Worm (Caenorhabditis elegans): ENCODE measurements around the gene C48D5.3.

The C48D5.3 gene

ce11 chrIII:3621211-3621897 is 39.8 kb upstream of the C48D5.3 start:
- TF ChIP-seq lag-1 (GFP tag; IDR thresholded peaks at IDR 0.05) = no peak
- peak; percentile 93 for TF ChIP-seq nhr-80 (tag; optimal IDR thresholded peaks at IDR 0.05)
- TF ChIP-seq let-607 (tag; optimal IDR thresholded peaks at IDR 0.05) = peak; percentile 12 to 60
- no peak for TF ChIP-seq ztf-22 (GFP tag; optimal IDR thresholded peaks at IDR 0.05)
- TF ChIP-seq die-1 (tag; optimal IDR thresholded peaks at IDR 0.05) = no peak
- peak; percentile 41; the same call in 1 of the 2 replicates for TF ChIP-seq zfh-2 (GFP tag; conservative IDR thresholded peaks at IDR 0.05)
- no peak for TF ChIP-seq ztf-28 (GFP tag; IDR thresholded peaks at IDR 0.05)
- TF ChIP-seq F10E7.11 (tag; optimal IDR thresholded peaks at IDR 0.05) = no peak
- TF ChIP-seq ztf-26 (tag; optimal IDR thresholded peaks at IDR 0.05) = no peak
- TF ChIP-seq lin-26 (GFP tag; IDR thresholded peaks at IDR 0.05) = no peak
- TF ChIP-seq F23B12.7 (tag; optimal IDR thresholded peaks at IDR 0.05; ENCODE audit: insufficient read depth) = no peak
- no peak for TF ChIP-seq hrde-1 (tag; optimal IDR thresholded peaks at IDR 0.05; ENCODE audit: borderline replicate concordance)
- TF ChIP-seq zim-3 (tag; optimal IDR thresholded peaks at IDR 0.05) = no peak
- peak; percentile 51; the same call in 1 of the 2 replicates for TF ChIP-seq dox-1 (GFP tag; IDR thresholded peaks at IDR 0.05)

ce11 chrIII:3620652-3621051 is 39.1 kb upstream of the C48D5.3 start:
- TF ChIP-seq pbrm-1 (GFP tag; IDR thresholded peaks at IDR 0.05) = 0 out of 2 replicates have a peak, but pooled peaks have one; percentile 27
- TF ChIP-seq unc-62 (GFP tag; optimal IDR thresholded peaks at IDR 0.05) = no peak
- TF ChIP-seq B0336.3 (GFP tag; IDR thresholded peaks at IDR 0.05) = no peak
- peak; percentile 38; the same call in 1 of the 2 replicates for TF ChIP-seq hmg-1.2 (GFP tag; IDR thresholded peaks at IDR 0.05)
- TF ChIP-seq egl-44 (GFP tag; IDR thresholded peaks at IDR 0.05) = no peak
- peak; percentile 39 for TF ChIP-seq ceh-27 (GFP tag; optimal IDR thresholded peaks at IDR 0.05)
- TF ChIP-seq let-526 (GFP tag; IDR thresholded peaks at IDR 0.05) = 0 out of 2 replicates have a peak, but pooled peaks have one; percentile 9

DNA sequence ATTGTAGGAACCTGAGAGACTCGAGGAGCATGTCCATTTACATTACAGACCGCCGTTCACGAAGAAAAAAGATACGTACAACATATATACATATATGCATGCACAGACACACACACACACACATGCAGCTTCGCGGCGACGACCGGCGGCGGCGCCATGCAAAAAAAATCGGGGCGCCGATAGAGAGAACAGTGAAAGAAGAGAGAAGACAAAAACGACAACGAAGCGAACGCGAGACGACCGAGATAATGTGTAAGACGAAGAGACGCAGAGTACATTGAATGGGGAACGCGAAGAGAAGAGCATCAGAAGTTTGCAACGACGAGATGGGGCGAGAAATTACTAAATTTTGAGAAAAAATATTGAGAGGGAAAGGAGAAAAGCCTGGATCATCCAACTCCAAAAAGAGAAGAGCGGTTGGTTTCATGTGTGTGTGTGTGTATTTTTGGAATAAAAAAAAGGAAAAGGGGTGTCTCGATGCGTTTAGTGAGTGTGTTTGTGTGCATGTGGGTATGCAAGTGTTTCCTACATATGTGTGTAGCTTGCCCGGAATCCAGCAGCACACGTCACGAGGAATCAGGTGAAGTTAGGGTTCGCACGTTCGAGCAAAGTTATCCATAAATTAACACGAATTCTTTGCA is 38.2 kb upstream of the C48D5.3 start:
- no peak for TF ChIP-seq egl-44 (GFP tag; IDR thresholded peaks at IDR 0.05)
- TF ChIP-seq madf-10 (tag; optimal IDR thresholded peaks at IDR 0.05) = peak; percentile 91
- no peak for TF ChIP-seq ets-4 (GFP tag; optimal IDR thresholded peaks at IDR 0.05)
- TF ChIP-seq hmg-1.2 (GFP tag; IDR thresholded peaks at IDR 0.05) = peak; percentile 89
- TF ChIP-seq dox-1 (GFP tag; IDR thresholded peaks at IDR 0.05) = peak; percentile 50; the same call in 1 of the 2 replicates
- peak; percentile 90 for TF ChIP-seq nhr-80 (tag; optimal IDR thresholded peaks at IDR 0.05)
- no peak for TF ChIP-seq F37B4.10 (GFP tag; IDR thresholded peaks at IDR 0.05)
- TF ChIP-seq tbp1 (GFP tag; optimal IDR thresholded peaks at IDR 0.05) = peak; percentile 6
- peak; percentile 35 for TF ChIP-seq lin-40 (tag; optimal IDR thresholded peaks at IDR 0.05)
- TF ChIP-seq zfh-2 (GFP tag; conservative IDR thresholded peaks at IDR 0.05) = peak; percentile 57; the same call in 1 of the 2 replicates
- TF ChIP-seq ztf-18 (tag; optimal IDR thresholded peaks at IDR 0.05) = peak; percentile 13
- TF ChIP-seq cebp-1 (GFP tag; IDR thresholded peaks at IDR 0.05) = no peak
- peak; percentile 34 for TF ChIP-seq cebp-1 (tag; optimal IDR thresholded peaks at IDR 0.05)
- TF ChIP-seq ztf-3 (GFP tag; optimal IDR thresholded peaks at IDR 0.05) = no peak
- no peak; the same call in 1 of the 2 replicates for TF ChIP-seq nfyb-1 (GFP tag; IDR thresholded peaks at IDR 0.05)

DNA sequence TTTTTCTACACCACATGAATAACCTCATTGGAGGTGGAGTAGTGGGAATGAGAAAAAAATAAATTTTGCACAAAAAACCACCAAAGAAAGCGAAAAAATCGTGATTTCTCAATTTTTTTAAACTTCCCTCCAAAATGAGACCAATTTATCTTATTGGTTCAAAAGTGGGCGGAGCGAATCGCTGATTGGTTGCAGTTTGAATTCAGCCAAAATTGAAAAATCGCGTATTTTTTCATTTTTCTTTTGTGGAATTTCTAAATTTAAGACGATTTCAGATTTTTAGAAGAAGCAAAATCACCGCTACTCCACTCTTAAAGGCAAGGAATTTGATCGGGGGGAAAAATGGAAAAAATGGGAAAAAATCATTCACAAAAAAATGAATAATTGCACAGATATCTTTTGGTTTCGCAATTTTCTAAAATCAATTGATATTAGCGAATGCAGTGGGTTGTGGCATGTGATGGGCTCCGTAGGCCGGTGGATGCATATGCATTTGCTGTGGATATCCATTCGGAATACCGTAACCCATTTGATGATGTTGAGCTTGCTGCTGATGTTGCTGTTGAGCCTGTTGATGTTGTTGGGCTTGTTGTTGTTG is 31.4 kb upstream of the C48D5.3 start:
- TF ChIP-seq snpc-3.4 (tag; optimal IDR thresholded peaks at IDR 0.05) (no peak), rpc-1 (optimal IDR thresholded peaks at IDR 0.05) (no peak), rpc-1 (tag; optimal IDR thresholded peaks at IDR 0.05) (no peak), nfyb-1 (GFP tag; IDR thresholded peaks at IDR 0.05) (peak; percentile 47; the same call in 1 of the 2 replicates)

Data from whole organism, young adult.